Worm (Caenorhabditis elegans): ENCODE measurements around the gene kvs-4.

DNA sequence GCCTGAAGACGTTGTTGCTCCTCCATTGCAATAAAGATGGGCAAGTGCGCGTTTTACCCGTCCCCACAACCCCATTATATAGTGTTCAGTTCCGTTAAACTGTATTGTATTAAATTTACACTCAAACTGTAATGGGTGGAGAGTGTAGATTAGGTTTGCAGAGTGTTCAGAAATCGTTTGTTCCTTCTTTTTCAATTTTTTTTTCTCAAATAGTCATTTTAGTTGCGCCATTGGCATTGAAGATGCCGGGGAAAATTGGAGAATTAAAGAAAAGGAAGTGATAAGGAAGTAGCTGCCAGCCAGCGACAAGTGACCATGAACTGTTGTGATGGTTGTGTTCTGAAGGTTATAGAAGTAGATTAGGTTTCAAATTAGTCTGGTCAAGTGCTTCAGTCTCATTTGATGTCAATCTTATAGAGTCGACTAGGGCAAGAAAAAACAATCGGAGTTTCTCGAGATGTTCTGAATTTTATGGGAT, 26.8 kb upstream of the kvs-4 start, which contains the start of gene col-93:
- TF ChIP-seq ztf-29 (GFP tag; IDR thresholded peaks at IDR 0.05) (no peak), flt-1 (GFP tag; IDR thresholded peaks at IDR 0.05) (no peak), med-1 (GFP tag; optimal IDR thresholded peaks at IDR 0.05; ENCODE audit: insufficient read depth) (no peak), T22C8.4 (GFP tag; IDR thresholded peaks at IDR 0.05) (no peak)

All from whole organism, midembryonic.